Fruit fly (Drosophila melanogaster): ENCODE data around the gene ninaC.

Gene ninaC

dm6 chr2L:7386555-7387420 lies 9.3 kb downstream of the ninaC start:
- TF ChIP-seq tai (GFP tag; optimal IDR thresholded peaks at IDR 0.05) (no peak), Hr78 (GFP tag; optimal IDR thresholded peaks at IDR 0.05) (no peak), jim (GFP tag; optimal IDR thresholded peaks at IDR 0.05) (no peak), Abd-B (GFP tag; optimal IDR thresholded peaks at IDR 0.05) (no peak), brk (GFP tag; optimal IDR thresholded peaks at IDR 0.05) (no peak), CrebA (GFP tag; optimal IDR thresholded peaks at IDR 0.05; ENCODE audit: borderline replicate concordance) (no peak), dmrt93B (GFP tag; optimal IDR thresholded peaks at IDR 0.05) (no peak)

dm6 chr2L:7387813-7388558 lies 10.5 kb downstream of the ninaC start, which contains the start of the genes CG5149 and gudu:
Gene CG5149, minus strand, starts transcription at chr2L:7388253.
Gene gudu, plus strand, starts transcription at chr2L:7388508.
- peak; percentile 10 for TF ChIP-seq Dif (GFP tag; optimal IDR thresholded peaks at IDR 0.05; ENCODE audit: partially characterized antibody)
- no peak for TF ChIP-seq Vsx2 (GFP tag; optimal IDR thresholded peaks at IDR 0.05; ENCODE audit: partially characterized antibody)
- peak; percentile 14 for TF ChIP-seq Hnf4 (GFP tag; optimal IDR thresholded peaks at IDR 0.05)
- TF ChIP-seq Myc (optimal IDR thresholded peaks at IDR 0.05), result peak; percentile 92
- TF ChIP-seq CrebA (GFP tag; optimal IDR thresholded peaks at IDR 0.05; ENCODE audit: borderline replicate concordance), result no peak
- no peak for TF ChIP-seq GATAd (GFP tag; optimal IDR thresholded peaks at IDR 0.05)
- no peak for TF ChIP-seq Hr83 (GFP tag; optimal IDR thresholded peaks at IDR 0.05; ENCODE audit: poor library complexity, severe bottlenecking)
- no peak for TF ChIP-seq br (GFP tag; optimal IDR thresholded peaks at IDR 0.05)
- peak; percentile 1 for TF ChIP-seq h (GFP tag; optimal IDR thresholded peaks at IDR 0.05)
- TF ChIP-seq Jra (GFP tag; optimal IDR thresholded peaks at IDR 0.05), result no peak
- TF ChIP-seq foxo (GFP tag; optimal IDR thresholded peaks at IDR 0.05), result peak in 1 of 2 experiments; percentile 13
- TF ChIP-seq HLH106 (tag; optimal IDR thresholded peaks at IDR 0.05), result peak; percentile 19
- no peak for TF ChIP-seq dl (GFP tag; optimal IDR thresholded peaks at IDR 0.05; ENCODE audit: insufficient read depth in 1 of 2, partially characterized antibody in 2 of 2)

- TF ChIP-seq fru (GFP tag; optimal IDR thresholded peaks at IDR 0.05), result peak; percentile 33
- peak in 1 of 2 experiments; percentile 56 for TF ChIP-seq foxo (GFP tag; optimal IDR thresholded peaks at IDR 0.05)
- no peak for TF ChIP-seq Dif (GFP tag; optimal IDR thresholded peaks at IDR 0.05; ENCODE audit: partially characterized antibody)
- TF ChIP-seq psq (GFP tag; optimal IDR thresholded peaks at IDR 0.05), result peak; percentile 14
- peak; percentile 39 for TF ChIP-seq h (GFP tag; optimal IDR thresholded peaks at IDR 0.05)
- no peak for TF ChIP-seq Jra (GFP tag; optimal IDR thresholded peaks at IDR 0.05)
- no peak for TF ChIP-seq CrebA (GFP tag; optimal IDR thresholded peaks at IDR 0.05; ENCODE audit: borderline replicate concordance)
- no peak for TF ChIP-seq Abd-B (GFP tag; optimal IDR thresholded peaks at IDR 0.05)
- peak; percentile 42 for TF ChIP-seq rgr (GFP tag; optimal IDR thresholded peaks at IDR 0.05)
- peak; percentile 50 for TF ChIP-seq HLH106 (tag; optimal IDR thresholded peaks at IDR 0.05)
- peak; percentile 38 for TF ChIP-seq OdsH (GFP tag; optimal IDR thresholded peaks at IDR 0.05)
- TF ChIP-seq dl (GFP tag; optimal IDR thresholded peaks at IDR 0.05; ENCODE audit: insufficient read depth in 1 of 2, partially characterized antibody in 2 of 2), result no peak
- peak; percentile 30 for TF ChIP-seq Sp1 (GFP tag; optimal IDR thresholded peaks at IDR 0.05)
- TF ChIP-seq sage (GFP tag; optimal IDR thresholded peaks at IDR 0.05), result no peak
- no peak for TF ChIP-seq dsf (GFP tag; optimal IDR thresholded peaks at IDR 0.05; ENCODE audit: borderline replicate concordance)
Observed at dm6 chr2L:7395813-7396212, 18.3 kb downstream of the ninaC start.

dm6 chr2L:7396962-7397361 lies 19.5 kb downstream of the ninaC start:
- peak; percentile 69 for TF ChIP-seq h (GFP tag; optimal IDR thresholded peaks at IDR 0.05)
- TF ChIP-seq Hnf4 (GFP tag; optimal IDR thresholded peaks at IDR 0.05), result peak; percentile 57
- peak; percentile 72 for TF ChIP-seq HLH106 (tag; optimal IDR thresholded peaks at IDR 0.05)
- peak; percentile 23 for TF ChIP-seq Sp1 (GFP tag; optimal IDR thresholded peaks at IDR 0.05)
- TF ChIP-seq sage (GFP tag; optimal IDR thresholded peaks at IDR 0.05), result no peak
- TF ChIP-seq CrebA (GFP tag; optimal IDR thresholded peaks at IDR 0.05; ENCODE audit: borderline replicate concordance), result peak; percentile 29
- TF ChIP-seq tai (GFP tag; optimal IDR thresholded peaks at IDR 0.05), result peak; percentile 12
- peak; percentile 84 for TF ChIP-seq fru (GFP tag; optimal IDR thresholded peaks at IDR 0.05)
- TF ChIP-seq sv (GFP tag; optimal IDR thresholded peaks at IDR 0.05), result peak; percentile 38
- TF ChIP-seq Dif (GFP tag; optimal IDR thresholded peaks at IDR 0.05; ENCODE audit: partially characterized antibody), result no peak
- peak; percentile 14 for TF ChIP-seq woc (GFP tag; optimal IDR thresholded peaks at IDR 0.05)
- no peak for TF ChIP-seq Hr78 (GFP tag; optimal IDR thresholded peaks at IDR 0.05)
- peak; percentile 67 for TF ChIP-seq br (GFP tag; optimal IDR thresholded peaks at IDR 0.05)
- TF ChIP-seq rgr (GFP tag; optimal IDR thresholded peaks at IDR 0.05), result peak; percentile 70
- TF ChIP-seq Jra (GFP tag; optimal IDR thresholded peaks at IDR 0.05), result no peak
- TF ChIP-seq dmrt93B (GFP tag; optimal IDR thresholded peaks at IDR 0.05), result peak; percentile 64
- peak; percentile 27 for TF ChIP-seq CG32264 (GFP tag; optimal IDR thresholded peaks at IDR 0.05)
- peak; percentile 74 for TF ChIP-seq ey (GFP tag; optimal IDR thresholded peaks at IDR 0.05)
- no peak for TF ChIP-seq Vsx2 (GFP tag; optimal IDR thresholded peaks at IDR 0.05; ENCODE audit: partially characterized antibody)
- TF ChIP-seq psq (GFP tag; optimal IDR thresholded peaks at IDR 0.05), result peak; percentile 30
- TF ChIP-seq foxo (GFP tag; optimal IDR thresholded peaks at IDR 0.05), result peak in 1 of 2 experiments; percentile 82
- TF ChIP-seq OdsH (GFP tag; optimal IDR thresholded peaks at IDR 0.05), result peak; percentile 69
